Worm (Caenorhabditis elegans) whole organism, midembryonic: ENCODE results near the gene C54F6.3.
A peak's percentile ranks its signal among the peaks of the same experiment; 100 is the strongest.

ENCODE experiments used
- T22C8.4 ChIP-seq: fragments of 200-800 bp; sonication (Bioruptor generic); IDR thresholded peaks from 2 replicates; pipeline ENCODE4 v1.3.6; 2022; ENCODE audit warnings: missing genetic modification characterization, missing compliant biosample characterization
- cog-1 ChIP-seq: sonication (generic microtip); optimal IDR thresholded peaks from 2 replicates; lab custom pipeline; 2016; ENCODE audit warnings: missing genetic modification characterization, missing compliant biosample characterization
- flt-1 ChIP-seq: fragments of 200-800 bp; sonication (Bioruptor generic); IDR thresholded peaks from 2 replicates; pipeline ENCODE4 v1.3.6; 2022; ENCODE audit warnings: missing genetic modification characterization, missing compliant biosample characterization
- klf-2 ChIP-seq: fragments of 200-800 bp; sonication (Bioruptor generic); conservative IDR thresholded peaks from 2 replicates; pipeline ENCODE4 v1.3.6; 2022; ENCODE audit warnings: missing genetic modification reagents, missing genetic modification characterization, missing compliant biosample characterization
- med-1 ChIP-seq: sonication (generic microtip); optimal IDR thresholded peaks from 2 replicates; lab custom pipeline; 2017; ENCODE audit warnings: missing genetic modification characterization, mild to moderate bottlenecking, missing compliant biosample characterization, antibody characterized with exemption, missing genetic modification reagents; ENCODE audit not compliant: insufficient read depth
- ref-1 ChIP-seq: fragments of 200-800 bp; sonication (Bioruptor generic); conservative IDR thresholded peaks from 2 replicates; pipeline ENCODE4 v1.3.6; 2022; ENCODE audit warnings: missing genetic modification reagents, missing genetic modification characterization, missing compliant biosample characterization
- tab-1 ChIP-seq: fragments of 200-800 bp; sonication (Bioruptor generic); IDR thresholded peaks from 2 replicates; pipeline ENCODE4 v1.3.6; 2022; ENCODE audit warnings: missing genetic modification characterization, missing compliant biosample characterization
- ztf-23 ChIP-seq: fragments of 200-800 bp; sonication (Bioruptor generic); IDR thresholded peaks from 2 replicates; pipeline ENCODE4 v1.3.6; 2022; ENCODE audit warnings: missing genetic modification reagents, missing genetic modification characterization, missing compliant biosample characterization
- ztf-29 ChIP-seq: fragments of 200-800 bp; sonication (Bioruptor generic); IDR thresholded peaks from 2 replicates; pipeline ENCODE4 v1.3.6; 2022; ENCODE audit warnings: missing genetic modification reagents, missing genetic modification characterization, missing compliant biosample characterization

C54F6.3 gene

DNA sequence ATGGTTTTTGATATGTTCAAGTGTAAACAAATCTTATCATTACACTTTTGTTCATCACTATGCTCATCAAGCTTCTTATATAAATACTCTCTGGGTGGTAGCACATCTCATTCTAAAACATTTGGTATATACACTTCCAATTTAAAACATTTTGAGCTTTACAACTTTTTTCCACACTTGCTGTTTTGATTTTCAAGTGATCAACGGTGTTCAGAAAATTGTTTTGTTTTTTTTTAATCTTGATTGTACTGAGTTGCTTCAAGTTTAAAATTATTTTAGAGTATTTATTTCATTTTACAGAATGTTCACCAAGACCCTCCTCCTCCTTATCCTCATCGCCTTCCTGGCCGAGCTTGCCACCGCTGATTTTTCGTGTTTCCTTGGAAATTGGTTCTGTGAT lies 4.2 kb upstream of the C54F6.3 start, which contains the start of gene C54F6.5:
TSS of gene C54F6.5 (plus strand) at position 301 of the 400 bp plus-strand sequence.
- TF ChIP-seq ztf-29 (GFP tag; lab: Robert Waterston, UW) (no peak), tab-1 (no peak), ref-1 (GFP tag; lab: Robert Waterston, UW) (no peak), ztf-23 (no peak), klf-2 (GFP tag; lab: Robert Waterston, UW) (no peak), flt-1 (GFP tag; lab: Robert Waterston, UW) (no peak), T22C8.4 (GFP tag; lab: Robert Waterston, UW) (no peak), med-1 (GFP tag; lab: Kevin White, UChicago) (no peak), cog-1 (no peak)

DNA sequence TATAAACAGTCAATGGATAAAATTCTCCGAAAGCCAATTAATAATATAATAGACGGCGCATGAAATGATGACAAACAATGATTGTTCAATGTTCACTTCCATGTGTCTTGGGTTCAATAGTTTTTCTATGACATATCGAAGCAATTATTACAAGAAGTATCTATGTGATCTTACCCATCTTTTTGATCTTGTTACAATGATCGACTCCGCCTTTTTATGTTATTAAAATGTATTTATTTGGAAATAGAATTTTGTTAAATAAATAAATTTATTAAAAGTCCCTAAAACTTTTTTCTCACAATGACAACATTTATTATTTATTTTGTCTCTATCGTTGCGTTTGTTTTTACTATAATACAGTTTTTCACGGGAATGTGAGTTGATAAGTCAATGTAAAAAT lies 3.2 kb upstream of the C54F6.3 start, which contains the start of gene swt-2:
TSS of gene swt-2 (plus strand) at position 301 of the 400 bp plus-strand sequence.
- TF ChIP-seq med-1 (GFP tag; lab: Kevin White, UChicago) (no peak), ztf-23 (no peak), cog-1 (no peak), T22C8.4 (GFP tag; lab: Robert Waterston, UW) (no peak), flt-1 (GFP tag; lab: Robert Waterston, UW) (no peak), klf-2 (GFP tag; lab: Robert Waterston, UW) (no peak), ztf-29 (GFP tag; lab: Robert Waterston, UW) (no peak), tab-1 (no peak), ref-1 (GFP tag; lab: Robert Waterston, UW) (no peak)

DNA sequence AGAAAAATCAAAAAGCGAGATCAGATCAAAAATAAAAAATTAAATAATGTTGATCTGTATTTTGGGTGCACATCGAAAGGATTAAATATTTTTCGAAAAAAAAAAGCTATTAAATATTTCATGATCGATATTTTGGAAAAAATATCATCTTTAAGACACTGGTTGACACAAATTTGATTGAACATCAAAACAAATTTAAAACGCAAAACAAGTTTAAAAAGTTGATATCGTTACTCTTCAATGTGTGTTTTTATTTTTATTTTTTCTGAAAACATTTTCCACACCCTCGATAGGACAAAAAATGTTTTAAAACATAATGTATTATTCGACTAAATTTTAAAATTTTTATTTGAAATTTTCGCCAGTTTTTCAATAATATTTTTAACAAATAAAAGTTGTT lies 5.0 kb downstream of the C54F6.3 start, which contains the start of gene C54F6.12:
TSS of gene C54F6.12 (minus strand) at position 101 of the 400 bp plus-strand sequence.
- TF ChIP-seq cog-1 (no peak), tab-1 (no peak), med-1 (GFP tag; lab: Kevin White, UChicago) (no peak), ref-1 (GFP tag; lab: Robert Waterston, UW) (no peak), flt-1 (GFP tag; lab: Robert Waterston, UW) (no peak), klf-2 (GFP tag; lab: Robert Waterston, UW) (no peak), T22C8.4 (GFP tag; lab: Robert Waterston, UW) (no peak), ztf-23 (no peak), ztf-29 (GFP tag; lab: Robert Waterston, UW) (no peak)

DNA sequence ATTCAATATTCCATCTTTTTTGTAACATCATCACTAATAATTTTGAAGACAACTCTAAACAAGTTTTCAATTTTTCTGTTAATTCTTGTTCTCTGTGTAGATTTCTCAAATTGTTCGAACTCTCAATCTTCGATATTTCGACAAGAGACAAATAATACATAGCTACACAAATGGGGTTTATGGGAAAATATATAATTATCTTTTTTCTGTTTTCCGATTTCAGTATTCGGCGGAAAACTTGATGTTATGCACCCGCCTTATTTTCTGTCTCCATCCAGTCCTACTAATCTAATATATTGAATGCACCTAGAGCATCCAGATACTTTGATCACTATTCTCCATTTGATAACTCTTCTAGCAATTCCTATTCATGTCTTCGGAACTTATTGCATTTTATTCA lies 6.0 kb downstream of the C54F6.3 start, which contains the start of gene srh-268:
TSS of gene srh-268 (plus strand) at position 301 of the 400 bp plus-strand sequence.
- TF ChIP-seq med-1 (GFP tag; lab: Kevin White, UChicago): no peak
- TF ChIP-seq flt-1 (GFP tag; lab: Robert Waterston, UW): no peak
- no peak for TF ChIP-seq ztf-29 (GFP tag; lab: Robert Waterston, UW)
- TF ChIP-seq ztf-23: no peak
- no peak for TF ChIP-seq ref-1 (GFP tag; lab: Robert Waterston, UW)
- no peak for TF ChIP-seq tab-1
- TF ChIP-seq T22C8.4 (GFP tag; lab: Robert Waterston, UW): no peak
- no peak for TF ChIP-seq klf-2 (GFP tag; lab: Robert Waterston, UW)

DNA sequence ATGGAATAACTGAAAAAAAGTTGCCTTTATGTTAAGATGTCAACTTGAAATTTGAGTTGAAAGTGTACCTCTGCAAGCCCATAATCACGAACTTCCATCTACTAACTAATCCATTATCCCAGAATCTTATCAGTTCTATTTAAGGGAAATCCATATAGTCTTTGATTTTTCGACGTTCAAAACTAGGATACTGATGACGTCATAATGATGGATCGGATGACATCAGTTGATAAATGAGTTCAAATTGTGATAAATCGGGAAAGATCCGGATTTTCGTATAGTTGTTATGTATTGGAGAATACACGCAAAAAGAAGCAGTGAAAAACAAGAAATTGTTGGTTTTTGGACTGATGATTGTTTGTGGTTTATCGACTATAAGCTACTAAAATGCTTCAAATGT lies 10.7 kb downstream of the C54F6.3 start:
- TF ChIP-seq cog-1: no peak

DNA sequence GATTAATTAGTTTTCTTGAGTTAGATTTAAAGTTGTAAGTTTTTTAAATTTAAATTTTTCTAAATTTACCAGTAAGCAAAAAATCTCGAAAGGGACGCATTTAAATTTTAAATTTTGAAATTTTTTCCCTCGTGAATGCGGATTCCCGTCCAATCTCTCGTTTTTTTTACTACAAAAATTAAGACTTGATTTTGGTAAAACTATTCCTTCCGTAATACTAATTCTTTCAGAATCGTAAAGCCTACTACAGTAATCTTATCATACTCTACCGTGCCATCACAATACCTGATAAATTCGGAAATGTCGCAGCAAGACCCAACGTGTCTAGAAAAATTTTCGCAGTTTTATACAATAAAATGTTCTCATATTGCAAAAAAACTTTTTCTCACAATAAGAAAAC lies 12.1 kb downstream of the C54F6.3 start, which contains the start of the genes C54F6.19 and nhx-3:
TSS of gene C54F6.19 (plus strand) at position 301 of the 400 bp plus-strand sequence.
TSS of gene nhx-3 (minus strand) at position 337 of the 400 bp plus-strand sequence.
- TF ChIP-seq tab-1: no peak
- no peak for TF ChIP-seq flt-1 (GFP tag; lab: Robert Waterston, UW)
- TF ChIP-seq ztf-29 (GFP tag; lab: Robert Waterston, UW): no peak
- no peak for TF ChIP-seq T22C8.4 (GFP tag; lab: Robert Waterston, UW)
- no peak for TF ChIP-seq cog-1
- no peak for TF ChIP-seq med-1 (GFP tag; lab: Kevin White, UChicago)
- TF ChIP-seq klf-2 (GFP tag; lab: Robert Waterston, UW): no peak
- TF ChIP-seq ztf-23: no peak
- no peak for TF ChIP-seq ref-1 (GFP tag; lab: Robert Waterston, UW)

DNA sequence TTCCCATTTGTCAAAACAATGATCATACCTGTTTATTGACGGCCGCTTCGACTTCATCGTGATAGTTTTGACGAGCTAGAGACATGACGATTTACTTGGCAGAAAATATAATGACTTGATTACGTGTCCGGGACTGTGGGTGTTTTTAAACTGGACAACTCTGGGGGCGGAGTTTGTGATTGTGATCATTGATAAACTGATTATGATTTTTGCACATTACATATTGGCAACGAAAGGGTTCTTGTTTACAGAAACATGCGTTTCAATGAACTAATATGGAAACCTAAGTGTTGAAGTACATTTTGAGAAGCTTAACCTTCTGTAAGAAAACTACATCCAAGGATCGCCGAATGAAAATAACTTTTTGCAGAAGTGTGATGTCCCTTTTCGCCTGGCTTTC lies 14.4 kb downstream of the C54F6.3 start, which contains the start of gene ftn-1:
TSS of gene ftn-1 (minus strand) at position 101 of the 400 bp plus-strand sequence.
- TF ChIP-seq ztf-29 (GFP tag; lab: Robert Waterston, UW) (no peak), med-1 (GFP tag; lab: Kevin White, UChicago) (no peak), ztf-23 (no peak), tab-1 (no peak), klf-2 (GFP tag; lab: Robert Waterston, UW) (no peak), T22C8.4 (GFP tag; lab: Robert Waterston, UW) (no peak), flt-1 (GFP tag; lab: Robert Waterston, UW) (no peak), ref-1 (GFP tag; lab: Robert Waterston, UW) (no peak), cog-1 (no peak)

DNA sequence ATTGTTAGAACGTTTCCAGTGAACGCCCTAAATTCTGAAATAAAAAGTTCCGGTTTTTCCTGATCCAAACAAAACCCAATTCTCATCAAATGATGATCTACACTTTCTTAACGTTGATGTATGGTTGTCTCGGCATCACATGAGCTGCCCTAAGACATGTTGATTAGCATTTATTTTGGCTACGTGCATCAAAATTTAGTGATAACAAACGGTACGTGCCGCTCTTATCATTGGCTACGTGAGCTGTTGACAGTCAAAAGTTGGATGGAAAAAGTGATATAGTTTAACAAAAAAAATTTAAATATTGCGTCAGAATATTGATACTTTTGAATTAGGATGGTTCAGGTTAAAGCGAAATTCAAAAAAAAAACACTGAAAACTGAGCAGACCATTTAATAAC lies 15.0 kb downstream of the C54F6.3 start:
- TF ChIP-seq klf-2 (GFP tag; lab: Robert Waterston, UW) (no peak), cog-1 (no peak), flt-1 (GFP tag; lab: Robert Waterston, UW) (no peak), ztf-23 (no peak), tab-1 (no peak)

DNA sequence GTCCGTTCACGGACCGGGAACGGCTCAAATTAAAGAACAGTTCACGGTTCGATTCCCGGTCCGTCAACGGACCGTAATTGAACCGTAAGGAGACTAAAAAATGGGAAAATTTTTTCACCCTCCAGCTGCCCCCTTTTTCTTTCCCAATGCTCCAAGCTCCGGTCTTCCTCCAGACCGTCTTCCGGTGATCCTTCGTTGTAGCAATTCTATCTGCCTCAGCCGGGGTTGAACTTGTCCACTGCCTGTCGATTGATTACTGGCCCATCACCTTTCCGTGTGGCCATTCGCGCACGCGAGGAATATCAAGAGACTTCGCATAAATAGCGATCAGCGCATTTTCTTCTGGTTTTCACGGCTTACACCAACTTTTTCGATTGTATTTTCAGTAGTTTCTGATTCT lies 15.5 kb downstream of the C54F6.3 start:
- peak; percentile 81 for TF ChIP-seq ztf-23
- TF ChIP-seq klf-2 (GFP tag; lab: Robert Waterston, UW): peak; percentile 59; the same call in 1 of the 2 replicates
- TF ChIP-seq tab-1: peak; percentile 79
- TF ChIP-seq flt-1 (GFP tag; lab: Robert Waterston, UW): peak; percentile 89

DNA sequence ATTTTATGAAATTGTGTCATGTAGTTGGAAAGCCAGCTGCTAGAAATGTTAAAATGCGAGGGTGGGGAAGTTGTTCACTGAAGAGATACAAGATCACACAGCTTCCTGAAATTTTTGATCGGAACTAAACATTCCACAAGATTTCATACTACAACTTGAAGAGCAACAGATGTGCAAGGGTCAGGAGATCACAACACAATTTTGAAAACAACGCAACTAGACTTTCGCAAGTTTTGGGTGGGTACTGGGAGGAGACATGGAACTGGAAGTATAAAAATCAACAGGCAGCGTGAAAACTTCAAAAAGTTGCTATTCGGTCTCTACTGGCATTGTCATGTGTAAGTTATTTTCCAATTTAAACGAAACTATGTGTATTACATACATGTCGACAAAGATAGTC lies 18.8 kb downstream of the C54F6.3 start, which contains the start of gene F19F10.3:
TSS of gene F19F10.3 (plus strand) at position 301 of the 400 bp plus-strand sequence.
- TF ChIP-seq ztf-23 (no peak), klf-2 (GFP tag; lab: Robert Waterston, UW) (no peak), cog-1 (no peak), ref-1 (GFP tag; lab: Robert Waterston, UW) (no peak), flt-1 (GFP tag; lab: Robert Waterston, UW) (no peak), tab-1 (no peak), med-1 (GFP tag; lab: Kevin White, UChicago) (no peak), T22C8.4 (GFP tag; lab: Robert Waterston, UW) (no peak), ztf-29 (GFP tag; lab: Robert Waterston, UW) (no peak)
